Fruit fly (Drosophila melanogaster) whole organism, embryonic: ENCODE data around the gene udt.

Source experiments
- Abd-B ChIP-seq: fragments of 200-800 bp; sonication (Bioruptor generic); optimal IDR thresholded peaks from 2 replicates; lab custom pipeline; 2018; ENCODE audit warnings: missing biosample characterization, mild to moderate bottlenecking, missing genetic modification characterization, moderate library complexity
- Aef1 ChIP-seq: fragments of 200-800 bp; sonication (Bioruptor generic); IDR thresholded peaks from 3 replicates; pipeline ENCODE4 v1.3.6; 2022; ENCODE audit warnings: missing biosample characterization, missing genetic modification characterization
- Blimp-1 ChIP-seq: fragments of 200-800 bp; sonication (Bioruptor generic); optimal IDR thresholded peaks from 3 replicates; lab custom pipeline; 2018; ENCODE audit warnings: missing biosample characterization, missing genetic modification characterization, mild to moderate bottlenecking, moderate library complexity, missing genetic modification reagents
- CG11696 ChIP-seq: fragments of 200-800 bp; sonication (Bioruptor generic); IDR thresholded peaks from 2 replicates; pipeline ENCODE4 v1.3.6; 2022; ENCODE audit warnings: missing biosample characterization, missing genetic modification characterization
- CG14050 ChIP-seq: fragments of 200-800 bp; sonication (Bioruptor generic); IDR thresholded peaks from 3 replicates; pipeline ENCODE4 v1.3.6; 2022; ENCODE audit warnings: missing biosample characterization, missing genetic modification characterization
- CG15479 ChIP-seq: fragments of 200-800 bp; sonication (Bioruptor generic); optimal IDR thresholded peaks from 3 replicates; lab custom pipeline; 2019; ENCODE audit warnings: missing biosample characterization, mild to moderate bottlenecking, missing genetic modification characterization, moderate library complexity
- CG15696 ChIP-seq: fragments of 200-800 bp; sonication (Bioruptor generic); optimal IDR thresholded peaks from 2 replicates; lab custom pipeline; 2019; ENCODE audit warnings: missing biosample characterization, mild to moderate bottlenecking, missing genetic modification characterization, moderate library complexity
- CG17359 ChIP-seq: fragments of 200-800 bp; sonication (Bioruptor generic); optimal IDR thresholded peaks from 3 replicates; lab custom pipeline; 2018; ENCODE audit warnings: missing biosample characterization, mild to moderate bottlenecking, missing genetic modification characterization, moderate library complexity
- CG30431 ChIP-seq: fragments of 200-800 bp; sonication (Bioruptor generic); optimal IDR thresholded peaks from 2 replicates; lab custom pipeline; 2017; ENCODE audit warnings: missing biosample characterization, missing genetic modification characterization
- CG3847 ChIP-seq: fragments of 200-800 bp; sonication (Bioruptor generic); IDR thresholded peaks from 2 replicates; pipeline ENCODE4 v1.3.6; 2022; ENCODE audit warnings: missing biosample characterization, missing genetic modification characterization
- CG6689 ChIP-seq: fragments of 200-800 bp; sonication (Bioruptor generic); IDR thresholded peaks from 2 replicates; pipeline ENCODE4 v1.3.6; 2022; ENCODE audit warnings: missing biosample characterization, missing genetic modification characterization
- CG7372 ChIP-seq: fragments of 200-800 bp; sonication (Bioruptor generic); IDR thresholded peaks from 2 replicates; pipeline ENCODE4 v1.3.6; 2022; ENCODE audit warnings: missing biosample characterization, missing genetic modification characterization
- CG8359 ChIP-seq: fragments of 200-800 bp; sonication (Bioruptor generic); optimal IDR thresholded peaks from 2 replicates; lab custom pipeline; 2017; ENCODE audit warnings: missing biosample characterization, mild to moderate bottlenecking, missing genetic modification characterization, borderline replicate concordance
- CG8388 ChIP-seq: fragments of 200-800 bp; sonication (Bioruptor generic); optimal IDR thresholded peaks from 2 replicates; lab custom pipeline; 2019; ENCODE audit warnings: missing biosample characterization, mild to moderate bottlenecking, missing genetic modification characterization, moderate library complexity
- CG9932 ChIP-seq: fragments of 200-800 bp; sonication (Bioruptor generic); IDR thresholded peaks from 2 replicates; pipeline ENCODE4 v1.3.6; 2022; ENCODE audit warnings: missing biosample characterization, missing genetic modification characterization
- CHES-1-like ChIP-seq: fragments of 200-800 bp; sonication (Bioruptor generic); optimal IDR thresholded peaks from 2 replicates; lab custom pipeline; 2016; ENCODE audit warnings: missing biosample characterization, missing genetic modification characterization
- CTCF ChIP-seq: fragments of 200-800 bp; sonication (Bioruptor generic); optimal IDR thresholded peaks from 2 replicates; lab custom pipeline; 2017; ENCODE audit warnings: missing biosample characterization, mild to moderate bottlenecking, missing genetic modification characterization, moderate library complexity
- CkIIα-i1 ChIP-seq: fragments of 200-800 bp; sonication (Bioruptor generic); IDR thresholded peaks from 2 replicates; pipeline ENCODE4 v1.3.6; 2022; ENCODE audit warnings: missing biosample characterization, missing genetic modification characterization
- Drgx ChIP-seq: fragments of 200-800 bp; sonication (Bioruptor generic); IDR thresholded peaks from 2 replicates; pipeline ENCODE4 v1.3.6; 2022; ENCODE audit warnings: missing biosample characterization, missing genetic modification characterization
- Gug ChIP-seq: fragments of 200-800 bp; sonication (Bioruptor generic); IDR thresholded peaks from 4 replicates; pipeline ENCODE4 v1.3.6; 2022; ENCODE audit warnings: missing biosample characterization, missing genetic modification characterization
- HLH3B ChIP-seq: fragments of 200-800 bp; sonication (Bioruptor generic); IDR thresholded peaks from 2 replicates; pipeline ENCODE4 v1.3.6; 2022; ENCODE audit warnings: missing biosample characterization, missing genetic modification characterization
- Hr78 ChIP-seq, 2 experiments: fragments of 200-800 bp in 1 of 2; fragments of >200 bp in 1 of 2; sonication (Bioruptor generic) in 1 of 2; optimal IDR thresholded peaks; 2 replicates each; lab custom pipeline; 2017 to 2019; ENCODE audit warnings: missing biosample characterization in 2 of 2, missing genetic modification characterization in 2 of 2, mild to moderate bottlenecking in 1 of 2, moderate library complexity in 1 of 2
- Kr ChIP-seq: fragments of 200-800 bp; sonication (Bioruptor generic); optimal IDR thresholded peaks from 2 replicates; lab custom pipeline; 2017; ENCODE audit warnings: missing biosample characterization, mild to moderate bottlenecking, missing genetic modification characterization
- Med ChIP-seq: fragments of 200-800 bp; sonication (Bioruptor generic); peaks from one replicate; lab custom pipeline; 2016; ENCODE audit warnings: missing biosample characterization, missing genetic modification characterization, mild to moderate bottlenecking, inconsistent platforms, moderate library complexity
- Tbp ChIP-seq: fragments of >200 bp; optimal IDR thresholded peaks from 2 replicates; lab custom pipeline; 2018; ENCODE audit warnings: missing biosample characterization, missing genetic modification characterization
- Xbp1 ChIP-seq: fragments of 200-800 bp; sonication (Bioruptor generic); optimal IDR thresholded peaks from 3 replicates; lab custom pipeline; 2016; ENCODE audit warnings: missing biosample characterization, mild to moderate bottlenecking, missing genetic modification characterization
- Xrp1 ChIP-seq: fragments of 200-800 bp; sonication (Bioruptor generic); IDR thresholded peaks from 2 replicates; pipeline ENCODE4 v1.3.6; 2022; ENCODE audit warnings: missing biosample characterization, missing genetic modification characterization
- ara ChIP-seq: fragments of 200-800 bp; sonication (Bioruptor generic); IDR thresholded peaks from 2 replicates; pipeline ENCODE4 v1.3.6; 2022; ENCODE audit warnings: missing biosample characterization, missing genetic modification characterization
- cad ChIP-seq: fragments of >200 bp; optimal IDR thresholded peaks from 2 replicates; lab custom pipeline; 2017; ENCODE audit warnings: missing biosample characterization, missing genetic modification characterization
- ci ChIP-seq: fragments of 200-800 bp; sonication (Bioruptor generic); IDR thresholded peaks from 3 replicates; pipeline ENCODE4 v1.3.6; 2022; ENCODE audit warnings: missing biosample characterization, missing genetic modification characterization
- eve ChIP-seq, 2 experiments: fragments of >200 bp; optimal IDR thresholded peaks; 2 replicates each; lab custom pipeline; 2017; ENCODE audit warnings: missing biosample characterization in 2 of 2, missing genetic modification characterization in 2 of 2
- exex ChIP-seq: fragments of 200-800 bp; sonication (Bioruptor generic); optimal IDR thresholded peaks from 4 replicates; lab custom pipeline; 2018; ENCODE audit warnings: missing biosample characterization, mild to moderate bottlenecking, missing genetic modification characterization, moderate library complexity
- gce ChIP-seq: fragments of 200-800 bp; sonication (Bioruptor generic); IDR thresholded peaks from 3 replicates; pipeline ENCODE4 v1.3.6; 2022; ENCODE audit warnings: missing biosample characterization, missing genetic modification characterization
- kni ChIP-seq: fragments of 200-800 bp; sonication (Bioruptor generic); optimal IDR thresholded peaks from 3 replicates; lab custom pipeline; 2017; ENCODE audit warnings: mild to moderate bottlenecking, missing biosample characterization, missing genetic modification reagents, missing genetic modification characterization
- pho ChIP-seq: fragments of 200-800 bp; sonication (Bioruptor generic); optimal IDR thresholded peaks from 2 replicates; lab custom pipeline; 2016; ENCODE audit warnings: missing biosample characterization, missing genetic modification characterization
- phol ChIP-seq: fragments of 200-800 bp; sonication (Bioruptor generic); optimal IDR thresholded peaks from 3 replicates; lab custom pipeline; 2018; ENCODE audit warnings: missing biosample characterization, mild to moderate bottlenecking, missing genetic modification characterization, moderate library complexity
- prd ChIP-seq, 3 experiments: fragments of >200 bp in 2 of 3; fragments of 200-800 bp in 1 of 3; sonication (Bioruptor generic) in 1 of 3; optimal IDR thresholded peaks in 2 of 3; IDR thresholded peaks in 1 of 3; 2 replicates in 2 of 3; 3 replicates in 1 of 3; pipeline versions ENCODE4 v1.3.6 to Lab custom; 2017 to 2022; ENCODE audit warnings: missing biosample characterization in 1 of 3, missing genetic modification characterization in 1 of 3
- pros ChIP-seq: fragments of 200-800 bp; sonication (Bioruptor generic); optimal IDR thresholded peaks from 3 replicates; lab custom pipeline; 2019; ENCODE audit warnings: missing biosample characterization, mild to moderate bottlenecking, missing genetic modification characterization, moderate library complexity
- psq ChIP-seq: fragments of 200-800 bp; sonication (Bioruptor generic); optimal IDR thresholded peaks from 2 replicates; lab custom pipeline; 2017; ENCODE audit warnings: missing biosample characterization, missing genetic modification characterization
- row ChIP-seq: fragments of 200-800 bp; sonication (Bioruptor generic); IDR thresholded peaks from 3 replicates; pipeline ENCODE4 v1.3.6; 2022; ENCODE audit warnings: missing biosample characterization, missing genetic modification characterization
- sd ChIP-seq: fragments of 200-800 bp; sonication (Bioruptor generic); optimal IDR thresholded peaks from 3 replicates; lab custom pipeline; 2018; ENCODE audit warnings: missing biosample characterization, mild to moderate bottlenecking, missing genetic modification characterization, moderate library complexity
- sens ChIP-seq: fragments of 200-800 bp; sonication (Bioruptor generic); peaks from one replicate; lab custom pipeline; 2016; ENCODE audit warnings: missing biosample characterization, missing genetic modification characterization
- ssp ChIP-seq: fragments of 200-800 bp; sonication (Bioruptor generic); IDR thresholded peaks from 2 replicates; pipeline ENCODE4 v1.3.6; 2022; ENCODE audit warnings: missing biosample characterization, missing genetic modification characterization
- stc ChIP-seq: fragments of 200-800 bp; sonication (Bioruptor generic); IDR thresholded peaks from 2 replicates; pipeline ENCODE4 v1.3.6; 2022; ENCODE audit warnings: missing biosample characterization, missing genetic modification characterization
- tll ChIP-seq, 2 experiments: fragments of 200-800 bp in 1 of 2; fragments of >200 bp in 1 of 2; sonication (Bioruptor generic) in 1 of 2; optimal IDR thresholded peaks; 2 replicates each; lab custom pipeline; 2017 to 2019; ENCODE audit warnings: missing biosample characterization in 2 of 2, missing genetic modification characterization in 2 of 2, mild to moderate bottlenecking in 1 of 2, moderate library complexity in 1 of 2

The udt gene

dm6 chr3R:23803668-23804067 lies 40.6 kb upstream of the udt start, which contains the start of gene CG34355 (continued):
- TF ChIP-seq Gug (GFP tag; lab: Robert Waterston, UW): no peak
- TF ChIP-seq Tbp (GFP tag; lab: Kevin White, UChicago): no peak
- no peak for TF ChIP-seq CkIIα-i1

dm6 chr3R:23791491-23791890 lies 28.4 kb upstream of the udt start:
- TF ChIP-seq Aef1 (GFP tag; lab: Robert Waterston, UW) (no peak), Drgx (peak; percentile 43; the same call in 1 of the 2 replicates), Xrp1 (GFP tag; lab: Robert Waterston, UW) (peak; percentile 13; the same call in 1 of the 2 replicates), CG6689 (GFP tag; lab: Robert Waterston, UW) (0 out of 2 replicates have a peak, but pooled peaks have one; percentile 12), row (peak; percentile 46; the same call in 2 of the 3 replicates)

dm6 chr3R:23790483-23791175 lies 27.6 kb upstream of the udt start:
- TF ChIP-seq row: peak; percentile 64
- no peak for TF ChIP-seq sens (GFP tag; lab: Kevin White, UChicago)
- no peak for TF ChIP-seq pho (GFP tag; lab: Kevin White, UChicago)
- TF ChIP-seq CG14050 (GFP tag; lab: Robert Waterston, UW): no peak
- no peak for TF ChIP-seq CG3847
- TF ChIP-seq pros (GFP tag; lab: Kevin White, UChicago): peak; percentile 54
- peak; percentile 83 for TF ChIP-seq Med (GFP tag; lab: Kevin White, UChicago)
- no peak for TF ChIP-seq CG30431 (GFP tag; lab: Kevin White, UChicago)
- TF ChIP-seq gce: no peak
- peak in 1 of 2 experiments; percentile 51 for TF ChIP-seq tll (GFP tag; optimal IDR thresholded peaks at IDR 0.05; lab: Kevin White, UChicago)
- peak; percentile 37 for TF ChIP-seq CG15479 (GFP tag; lab: Kevin White, UChicago)
- TF ChIP-seq Abd-B (GFP tag; lab: Kevin White, UChicago): peak; percentile 10
- no peak for TF ChIP-seq Xbp1
- TF ChIP-seq CG11696: no peak
- peak; percentile 77 for TF ChIP-seq Kr (GFP tag; lab: Kevin White, UChicago)
- TF ChIP-seq CG17359 (tag; lab: Kevin White, UChicago): peak; percentile 29
- peak in 1 of 2 experiments; percentile 90 for TF ChIP-seq Hr78 (GFP tag; optimal IDR thresholded peaks at IDR 0.05; lab: Kevin White, UChicago)
- TF ChIP-seq psq (GFP tag; lab: Kevin White, UChicago): no peak
- 0 out of 2 replicates have a peak, but pooled peaks have one; percentile 12 for TF ChIP-seq CG7372 (GFP tag; lab: Robert Waterston, UW)
- no peak for TF ChIP-seq CG8388 (GFP tag; lab: Kevin White, UChicago)
- TF ChIP-seq sd (tag; lab: Kevin White, UChicago): peak; percentile 92
- no peak for TF ChIP-seq HLH3B (GFP tag; lab: Robert Waterston, UW)
- TF ChIP-seq kni (GFP tag; lab: Kevin White, UChicago): peak; percentile 82
- no peak for TF ChIP-seq CHES-1-like (GFP tag; lab: Kevin White, UChicago)
- TF ChIP-seq eve (GFP tag; optimal IDR thresholded peaks at IDR 0.05; lab: Kevin White, UChicago): no peak
- no peak for TF ChIP-seq prd (optimal IDR thresholded peaks at IDR 0.05; lab: Kevin White, UChicago)
- TF ChIP-seq prd (GFP tag; IDR thresholded peaks at IDR 0.05; lab: Robert Waterston, UW): peak; percentile 29; the same call in 1 of the 3 replicates
- TF ChIP-seq exex (tag; lab: Kevin White, UChicago): no peak
- 0 out of 2 replicates have a peak, but pooled peaks have one; percentile 17 for TF ChIP-seq ara (GFP tag; lab: Robert Waterston, UW)
- no peak for TF ChIP-seq ssp (GFP tag; lab: Robert Waterston, UW)
- peak; percentile 56 for TF ChIP-seq Blimp-1
- TF ChIP-seq cad (GFP tag; lab: Kevin White, UChicago): no peak
- TF ChIP-seq CG8359 (GFP tag; lab: Kevin White, UChicago): no peak
- TF ChIP-seq CTCF: no peak
- TF ChIP-seq CG9932 (GFP tag; lab: Robert Waterston, UW): peak; percentile 44
- TF ChIP-seq Gug (GFP tag; lab: Robert Waterston, UW): peak; percentile 31; the same call in 1 of the 4 replicates
- TF ChIP-seq phol: no peak
- TF ChIP-seq ci (GFP tag; lab: Robert Waterston, UW): 0 out of 3 replicates have a peak, but pooled peaks have one; percentile 35
- peak; percentile 43 for TF ChIP-seq CG15696
- no peak for TF ChIP-seq stc (GFP tag; lab: Robert Waterston, UW)
